Worm (Caenorhabditis elegans) whole organism, early embryonic: ENCODE data around the gene F35A5.5.

Experiments
- B0310.2 ChIP-seq: sonication (generic microtip); optimal IDR thresholded peaks from 2 replicates; lab custom pipeline; 2016; ENCODE audit warnings: mild to moderate bottlenecking, missing genetic modification characterization, missing compliant biosample characterization
- F13C5.2 ChIP-seq: sonication (generic microtip); optimal IDR thresholded peaks from 2 replicates; lab custom pipeline; 2017; ENCODE audit warnings: mild to moderate bottlenecking, missing genetic modification characterization, inconsistent platforms, missing compliant biosample characterization
- aly-1 ChIP-seq: sonication (generic microtip); optimal IDR thresholded peaks from 2 replicates; lab custom pipeline; 2016; ENCODE audit warnings: missing genetic modification characterization, missing compliant biosample characterization
- ama-1 ChIP-seq: fragments of 150-350 bp; optimal IDR thresholded peaks from 2 replicates; lab custom pipeline; 2014
- ceh-36 ChIP-seq: sonication (generic microtip); optimal IDR thresholded peaks from 2 replicates; lab custom pipeline; 2016; ENCODE audit warnings: missing genetic modification characterization, inconsistent platforms, missing compliant biosample characterization
- ets-7 ChIP-seq: sonication (generic microtip); optimal IDR thresholded peaks from 2 replicates; lab custom pipeline; 2016; ENCODE audit warnings: missing genotype, missing genetic modification characterization, missing compliant biosample characterization
- hmg-4 ChIP-seq: fragments of 200-800 bp; sonication (Bioruptor generic); optimal IDR thresholded peaks from 2 replicates; lab custom pipeline; 2018; ENCODE audit warnings: mild to moderate bottlenecking, missing genetic modification characterization, missing compliant biosample characterization
- pes-1 ChIP-seq: fragments of 200-800 bp; sonication (Bioruptor generic); IDR thresholded peaks from 2 replicates; pipeline ENCODE4 v1.3.6; 2022; ENCODE audit warnings: missing genetic modification reagents, missing genetic modification characterization, missing compliant biosample characterization
- sea-1 ChIP-seq: fragments of 200-800 bp; sonication (Bioruptor generic); conservative IDR thresholded peaks from 2 replicates; pipeline ENCODE4 v1.3.6; 2022; ENCODE audit warnings: missing genetic modification characterization, missing compliant biosample characterization
- tbx-11 ChIP-seq: fragments of 200-800 bp; sonication (Bioruptor generic); IDR thresholded peaks from 2 replicates; pipeline ENCODE4 v1.3.6; 2022; ENCODE audit warnings: missing genetic modification characterization, missing compliant biosample characterization
- tbx-37 ChIP-seq: fragments of 200-800 bp; sonication (Bioruptor generic); conservative IDR thresholded peaks from 2 replicates; pipeline ENCODE4 v1.3.6; 2022; ENCODE audit warnings: missing genetic modification reagents, missing genetic modification characterization, missing compliant biosample characterization

DNA sequence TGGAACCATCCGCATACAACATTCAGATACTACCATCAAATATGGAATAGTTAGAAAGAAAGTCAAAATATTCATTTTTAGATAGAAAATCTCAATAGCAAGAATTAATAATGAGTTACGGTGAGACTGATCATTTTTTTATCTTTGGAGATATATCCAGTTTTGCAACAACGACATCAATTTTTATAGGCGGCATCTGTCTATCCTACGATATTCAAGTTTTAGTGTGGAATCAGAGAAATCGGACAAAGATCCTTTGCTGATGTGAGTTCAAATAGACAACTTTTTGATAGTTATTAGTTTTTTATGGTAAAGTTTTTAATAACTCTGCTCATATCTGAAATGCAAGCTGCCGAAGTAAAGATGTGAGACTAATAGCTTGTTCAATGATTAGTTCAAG lies 29.0 kb downstream of the F35A5.5 start, which contains the start of gene F47B7.4:
- TF ChIP-seq pes-1 (GFP tag; lab: Robert Waterston, UW) (no peak), ceh-36 (no peak), ama-1 (no peak), B0310.2 (no peak), sea-1 (GFP tag; lab: Robert Waterston, UW) (no peak), tbx-37 (GFP tag; lab: Robert Waterston, UW) (no peak), hmg-4 (no peak), aly-1 (no peak), F13C5.2 (no peak), tbx-11 (no peak), ets-7 (tag; lab: Kevin White, UChicago) (no peak)
